Worm (Caenorhabditis elegans) whole organism, midembryonic: ENCODE measurements around the gene ulp-4.

Experiments
- T22C8.4 ChIP-seq: fragments of 200-800 bp; sonication (Bioruptor generic); IDR thresholded peaks from 2 replicates; pipeline ENCODE4 v1.3.6; 2022; ENCODE audit warnings: missing genetic modification characterization, missing compliant biosample characterization
- cog-1 ChIP-seq: sonication (generic microtip); optimal IDR thresholded peaks from 2 replicates; lab custom pipeline; 2016; ENCODE audit warnings: missing genetic modification characterization, missing compliant biosample characterization
- flt-1 ChIP-seq: fragments of 200-800 bp; sonication (Bioruptor generic); IDR thresholded peaks from 2 replicates; pipeline ENCODE4 v1.3.6; 2022; ENCODE audit warnings: missing genetic modification characterization, missing compliant biosample characterization
- klf-2 ChIP-seq: fragments of 200-800 bp; sonication (Bioruptor generic); conservative IDR thresholded peaks from 2 replicates; pipeline ENCODE4 v1.3.6; 2022; ENCODE audit warnings: missing genetic modification reagents, missing genetic modification characterization, missing compliant biosample characterization
- med-1 ChIP-seq: sonication (generic microtip); optimal IDR thresholded peaks from 2 replicates; lab custom pipeline; 2017; ENCODE audit warnings: missing genetic modification characterization, mild to moderate bottlenecking, missing compliant biosample characterization, antibody characterized with exemption, missing genetic modification reagents; ENCODE audit not compliant: insufficient read depth
- ref-1 ChIP-seq: fragments of 200-800 bp; sonication (Bioruptor generic); conservative IDR thresholded peaks from 2 replicates; pipeline ENCODE4 v1.3.6; 2022; ENCODE audit warnings: missing genetic modification reagents, missing genetic modification characterization, missing compliant biosample characterization
- tab-1 ChIP-seq: fragments of 200-800 bp; sonication (Bioruptor generic); IDR thresholded peaks from 2 replicates; pipeline ENCODE4 v1.3.6; 2022; ENCODE audit warnings: missing genetic modification characterization, missing compliant biosample characterization
- ztf-23 ChIP-seq: fragments of 200-800 bp; sonication (Bioruptor generic); IDR thresholded peaks from 2 replicates; pipeline ENCODE4 v1.3.6; 2022; ENCODE audit warnings: missing genetic modification reagents, missing genetic modification characterization, missing compliant biosample characterization
- ztf-29 ChIP-seq: fragments of 200-800 bp; sonication (Bioruptor generic); IDR thresholded peaks from 2 replicates; pipeline ENCODE4 v1.3.6; 2022; ENCODE audit warnings: missing genetic modification reagents, missing genetic modification characterization, missing compliant biosample characterization

ulp-4 gene

ce11 chrII:8144543-8144942 lies 14.8 kb downstream of the ulp-4 start, which contains the start of gene F10B5.2:
Gene F10B5.2 (plus strand): TSS chrII:8144762.
- TF ChIP-seq flt-1 (GFP tag; lab: Robert Waterston, UW): no peak
- TF ChIP-seq T22C8.4 (GFP tag; lab: Robert Waterston, UW): no peak
- no peak for TF ChIP-seq tab-1
- no peak for TF ChIP-seq ztf-29 (GFP tag; lab: Robert Waterston, UW)
- no peak for TF ChIP-seq ztf-23
- TF ChIP-seq med-1 (GFP tag; lab: Kevin White, UChicago): no peak
- TF ChIP-seq ref-1 (GFP tag; lab: Robert Waterston, UW): no peak
- TF ChIP-seq cog-1 (tag; lab: Kevin White, UChicago): no peak
- no peak for TF ChIP-seq klf-2

- TF ChIP-seq ztf-23 (no peak), T22C8.4 (GFP tag; lab: Robert Waterston, UW) (no peak), klf-2 (no peak), cog-1 (tag; lab: Kevin White, UChicago) (no peak), med-1 (GFP tag; lab: Kevin White, UChicago) (no peak), tab-1 (no peak), ztf-29 (GFP tag; lab: Robert Waterston, UW) (no peak), flt-1 (GFP tag; lab: Robert Waterston, UW) (no peak), ref-1 (GFP tag; lab: Robert Waterston, UW) (no peak)
Observed at ce11 chrII:8149930-8150329, 20.2 kb downstream of the ulp-4 start, which contains the start of gene F10B5.3. Gene F10B5.3 (minus strand): TSS chrII:8150030.

- no peak for TF ChIP-seq ztf-23
- no peak for TF ChIP-seq tab-1
- TF ChIP-seq flt-1 (GFP tag; lab: Robert Waterston, UW): no peak
- no peak for TF ChIP-seq ztf-29 (GFP tag; lab: Robert Waterston, UW)
- TF ChIP-seq T22C8.4 (GFP tag; lab: Robert Waterston, UW): no peak
- no peak for TF ChIP-seq cog-1 (tag; lab: Kevin White, UChicago)
- TF ChIP-seq klf-2: no peak
- TF ChIP-seq med-1 (GFP tag; lab: Kevin White, UChicago): no peak
- no peak for TF ChIP-seq ref-1 (GFP tag; lab: Robert Waterston, UW)
Observed at ce11 chrII:8152711-8153325, 23.1 kb downstream of the ulp-4 start.

- TF ChIP-seq ztf-29 (GFP tag; lab: Robert Waterston, UW): no peak
- no peak for TF ChIP-seq med-1 (GFP tag; lab: Kevin White, UChicago)
- no peak for TF ChIP-seq ref-1 (GFP tag; lab: Robert Waterston, UW)
- no peak for TF ChIP-seq tab-1
- no peak for TF ChIP-seq ztf-23
- TF ChIP-seq flt-1 (GFP tag; lab: Robert Waterston, UW): no peak
- TF ChIP-seq klf-2: no peak
- TF ChIP-seq cog-1 (tag; lab: Kevin White, UChicago): no peak
- TF ChIP-seq T22C8.4 (GFP tag; lab: Robert Waterston, UW): no peak
Observed at ce11 chrII:8156845-8157373, 27.1 kb downstream of the ulp-4 start, which contains the start of the genes tub-1 and tmem-138. Gene tub-1 (minus strand): TSS chrII:8156945. Gene tmem-138 (plus strand): TSS chrII:8157323.

ce11 chrII:8157991-8158390 lies 28.2 kb downstream of the ulp-4 start, which contains the start of gene pch-2:
Gene pch-2 (plus strand): TSS chrII:8158349.
- TF ChIP-seq flt-1 (GFP tag; lab: Robert Waterston, UW) (no peak), cog-1 (tag; lab: Kevin White, UChicago) (no peak), med-1 (GFP tag; lab: Kevin White, UChicago) (no peak), ztf-29 (GFP tag; lab: Robert Waterston, UW) (no peak), ref-1 (GFP tag; lab: Robert Waterston, UW) (no peak), T22C8.4 (GFP tag; lab: Robert Waterston, UW) (no peak), ztf-23 (no peak), tab-1 (no peak), klf-2 (no peak)

- TF ChIP-seq klf-2 (no peak), flt-1 (GFP tag; lab: Robert Waterston, UW) (no peak), T22C8.4 (GFP tag; lab: Robert Waterston, UW) (no peak), ztf-23 (no peak), ztf-29 (GFP tag; lab: Robert Waterston, UW) (no peak), tab-1 (no peak), cog-1 (tag; lab: Kevin White, UChicago) (no peak), ref-1 (GFP tag; lab: Robert Waterston, UW) (no peak), med-1 (GFP tag; lab: Kevin White, UChicago) (no peak)
Observed at ce11 chrII:8160916-8161315, 31.2 kb downstream of the ulp-4 start.

- no peak for TF ChIP-seq med-1 (GFP tag; lab: Kevin White, UChicago)
- TF ChIP-seq tab-1: no peak
- no peak for TF ChIP-seq cog-1 (tag; lab: Kevin White, UChicago)
- TF ChIP-seq klf-2: no peak
- no peak for TF ChIP-seq ref-1 (GFP tag; lab: Robert Waterston, UW)
- TF ChIP-seq ztf-29 (GFP tag; lab: Robert Waterston, UW): no peak
- TF ChIP-seq flt-1 (GFP tag; lab: Robert Waterston, UW): no peak
- no peak for TF ChIP-seq ztf-23
- TF ChIP-seq T22C8.4 (GFP tag; lab: Robert Waterston, UW): no peak
Observed at ce11 chrII:8162120-8162648, 32.4 kb downstream of the ulp-4 start, which contains the start of the genes emb-27 and rrf-3. Gene emb-27 (minus strand): TSS chrII:8162170. Gene rrf-3 (plus strand): TSS chrII:8162465.

- TF ChIP-seq klf-2: no peak
- TF ChIP-seq flt-1 (GFP tag; lab: Robert Waterston, UW): no peak
- TF ChIP-seq ztf-29 (GFP tag; lab: Robert Waterston, UW): no peak
- TF ChIP-seq ref-1 (GFP tag; lab: Robert Waterston, UW): no peak
Observed at ce11 chrII:8169283-8169682, 39.5 kb downstream of the ulp-4 start, which contains the start of gene T05C12.15. Gene T05C12.15 (plus strand): TSS chrII:8169583.

- TF ChIP-seq T22C8.4 (GFP tag; lab: Robert Waterston, UW) (no peak), flt-1 (GFP tag; lab: Robert Waterston, UW) (no peak), ztf-29 (GFP tag; lab: Robert Waterston, UW) (no peak)
Observed at ce11 chrII:8170374-8170773, 40.6 kb downstream of the ulp-4 start, which contains the start of gene T05C12.11. Gene T05C12.11 (minus strand): TSS chrII:8170474.
